Worm (Caenorhabditis elegans): ENCODE results near the gene C05C8.7.

Gene C05C8.7

ce11 chrV:7246951-7247350, at the start of gene C05C8.7:
Gene C05C8.7, minus strand, starts transcription at chrV:7247050.
- TF ChIP-seq ceh-36 (tag; optimal IDR thresholded peaks at IDR 0.05) (no peak), tbx-37 (GFP tag; conservative IDR thresholded peaks at IDR 0.05) (no peak)

- TF ChIP-seq ceh-36 (tag; optimal IDR thresholded peaks at IDR 0.05) (no peak), hmbx-1 (tag; optimal IDR thresholded peaks at IDR 0.05) (no peak), ama-1 (optimal IDR thresholded peaks at IDR 0.05) (no peak), B0310.2 (tag; optimal IDR thresholded peaks at IDR 0.05) (no peak), sea-1 (GFP tag; conservative IDR thresholded peaks at IDR 0.05) (no peak), ceh-13 (GFP tag; optimal IDR thresholded peaks at IDR 0.05) (no peak), tbx-37 (GFP tag; conservative IDR thresholded peaks at IDR 0.05) (no peak), aly-1 (tag; optimal IDR thresholded peaks at IDR 0.05) (no peak), tra-4 (tag; optimal IDR thresholded peaks at IDR 0.05) (no peak), scrt-1 (GFP tag; IDR thresholded peaks at IDR 0.05) (no peak), ets-7 (tag; optimal IDR thresholded peaks at IDR 0.05) (no peak), hmg-4 (GFP tag; optimal IDR thresholded peaks at IDR 0.05) (no peak), F13C5.2 (tag; optimal IDR thresholded peaks at IDR 0.05) (no peak), hnd-1 (tag; optimal IDR thresholded peaks at IDR 0.05) (no peak), pes-1 (GFP tag; IDR thresholded peaks at IDR 0.05) (no peak), tbx-11 (GFP tag; IDR thresholded peaks at IDR 0.05) (no peak), flt-1 (GFP tag; IDR thresholded peaks at IDR 0.05) (no peak)
These were observed 48.4 kb upstream of the C05C8.7 start, which contains the start of gene F07G11.4 for ce11 chrV:7295270-7295669. Gene F07G11.4, minus strand, starts transcription at chrV:7295370.

- TF ChIP-seq hnd-1 (tag; optimal IDR thresholded peaks at IDR 0.05), result no peak
- no peak for TF ChIP-seq aly-1 (tag; optimal IDR thresholded peaks at IDR 0.05)
- no peak for TF ChIP-seq B0310.2 (tag; optimal IDR thresholded peaks at IDR 0.05)
- TF ChIP-seq ets-7 (tag; optimal IDR thresholded peaks at IDR 0.05), result no peak
- TF ChIP-seq pes-1 (GFP tag; IDR thresholded peaks at IDR 0.05), result no peak
- no peak for TF ChIP-seq F13C5.2 (tag; optimal IDR thresholded peaks at IDR 0.05)
These were observed 41.8 kb upstream of the C05C8.7 start, which contains the start of gene C13A2.1 for ce11 chrV:7288699-7289098. Gene C13A2.1, plus strand, starts transcription at chrV:7288999.

ce11 chrV:7282037-7282436, 35.2 kb upstream of the C05C8.7 start, which contains the start of gene C13A2.3:
Gene C13A2.3, plus strand, starts transcription at chrV:7282337.
- TF ChIP-seq aly-1 (tag; optimal IDR thresholded peaks at IDR 0.05) (no peak), hnd-1 (tag; optimal IDR thresholded peaks at IDR 0.05) (no peak), tra-4 (tag; optimal IDR thresholded peaks at IDR 0.05) (no peak), ceh-13 (GFP tag; optimal IDR thresholded peaks at IDR 0.05) (no peak), ets-7 (tag; optimal IDR thresholded peaks at IDR 0.05) (no peak), ama-1 (optimal IDR thresholded peaks at IDR 0.05) (no peak), ceh-36 (tag; optimal IDR thresholded peaks at IDR 0.05) (no peak), B0310.2 (tag; optimal IDR thresholded peaks at IDR 0.05) (no peak), tbx-37 (GFP tag; conservative IDR thresholded peaks at IDR 0.05) (no peak), flt-1 (GFP tag; IDR thresholded peaks at IDR 0.05) (no peak), pes-1 (GFP tag; IDR thresholded peaks at IDR 0.05) (no peak), sea-1 (GFP tag; conservative IDR thresholded peaks at IDR 0.05) (no peak), F13C5.2 (tag; optimal IDR thresholded peaks at IDR 0.05) (no peak), scrt-1 (GFP tag; IDR thresholded peaks at IDR 0.05) (no peak), tbx-11 (GFP tag; IDR thresholded peaks at IDR 0.05) (no peak), hmg-4 (GFP tag; optimal IDR thresholded peaks at IDR 0.05) (no peak), hmbx-1 (tag; optimal IDR thresholded peaks at IDR 0.05) (no peak)

- no peak for TF ChIP-seq hnd-1 (tag; optimal IDR thresholded peaks at IDR 0.05)
- TF ChIP-seq ceh-13 (GFP tag; optimal IDR thresholded peaks at IDR 0.05), result no peak
- TF ChIP-seq pes-1 (GFP tag; IDR thresholded peaks at IDR 0.05), result no peak
- TF ChIP-seq scrt-1 (GFP tag; IDR thresholded peaks at IDR 0.05), result no peak
- TF ChIP-seq hmbx-1 (tag; optimal IDR thresholded peaks at IDR 0.05), result no peak
- TF ChIP-seq hmg-4 (GFP tag; optimal IDR thresholded peaks at IDR 0.05), result no peak
- TF ChIP-seq flt-1 (GFP tag; IDR thresholded peaks at IDR 0.05), result no peak
- TF ChIP-seq ceh-36 (tag; optimal IDR thresholded peaks at IDR 0.05), result no peak
- no peak for TF ChIP-seq tbx-37 (GFP tag; conservative IDR thresholded peaks at IDR 0.05)
These were observed 32.2 kb upstream of the C05C8.7 start, which contains the start of gene C13A2.4 for ce11 chrV:7279090-7279489. Gene C13A2.4, plus strand, starts transcription at chrV:7279390.

- TF ChIP-seq ceh-36 (tag; optimal IDR thresholded peaks at IDR 0.05) (no peak), F13C5.2 (tag; optimal IDR thresholded peaks at IDR 0.05) (no peak)
These were observed 28.6 kb upstream of the C05C8.7 start, which contains the start of gene C13A2.5 for ce11 chrV:7275491-7275890. Gene C13A2.5, plus strand, starts transcription at chrV:7275791.

- TF ChIP-seq hmbx-1 (tag; optimal IDR thresholded peaks at IDR 0.05) (no peak), aly-1 (tag; optimal IDR thresholded peaks at IDR 0.05) (no peak), sea-1 (GFP tag; conservative IDR thresholded peaks at IDR 0.05) (no peak), pes-1 (GFP tag; IDR thresholded peaks at IDR 0.05) (no peak), hmg-4 (GFP tag; optimal IDR thresholded peaks at IDR 0.05) (no peak), ceh-13 (GFP tag; optimal IDR thresholded peaks at IDR 0.05) (no peak), ama-1 (optimal IDR thresholded peaks at IDR 0.05) (no peak), F13C5.2 (tag; optimal IDR thresholded peaks at IDR 0.05) (no peak), tra-4 (tag; optimal IDR thresholded peaks at IDR 0.05) (no peak), scrt-1 (GFP tag; IDR thresholded peaks at IDR 0.05) (no peak), flt-1 (GFP tag; IDR thresholded peaks at IDR 0.05) (no peak), ceh-36 (tag; optimal IDR thresholded peaks at IDR 0.05) (no peak), hnd-1 (tag; optimal IDR thresholded peaks at IDR 0.05) (no peak)
These were observed 28.1 kb upstream of the C05C8.7 start, which contains the start of gene C13A2.10 for ce11 chrV:7274992-7275391. Gene C13A2.10, minus strand, starts transcription at chrV:7275092.

- TF ChIP-seq B0310.2 (tag; optimal IDR thresholded peaks at IDR 0.05) (no peak), flt-1 (GFP tag; IDR thresholded peaks at IDR 0.05) (no peak), tbx-11 (GFP tag; IDR thresholded peaks at IDR 0.05) (no peak), ceh-36 (tag; optimal IDR thresholded peaks at IDR 0.05) (no peak), ceh-13 (GFP tag; optimal IDR thresholded peaks at IDR 0.05) (no peak), hnd-1 (tag; optimal IDR thresholded peaks at IDR 0.05) (no peak), pes-1 (GFP tag; IDR thresholded peaks at IDR 0.05) (no peak), hmbx-1 (tag; optimal IDR thresholded peaks at IDR 0.05) (no peak), tbx-37 (GFP tag; conservative IDR thresholded peaks at IDR 0.05) (no peak)
These were observed 22.5 kb upstream of the C05C8.7 start, which contains the start of gene C13A2.6 for ce11 chrV:7269399-7269798. Gene C13A2.6, plus strand, starts transcription at chrV:7269699.
